Fruit fly (Drosophila melanogaster): Measurements from ENCODE around the gene sni.

- TF ChIP-seq h (GFP tag; optimal IDR thresholded peaks at IDR 0.05) = no peak
- no peak for TF ChIP-seq sv (GFP tag; optimal IDR thresholded peaks at IDR 0.05)
- TF ChIP-seq usp (GFP tag; optimal IDR thresholded peaks at IDR 0.05) = no peak
- no peak for TF ChIP-seq GATAd (GFP tag; optimal IDR thresholded peaks at IDR 0.05)
- no peak for TF ChIP-seq Dif (GFP tag; optimal IDR thresholded peaks at IDR 0.05; ENCODE audit: partially characterized antibody)
- no peak for TF ChIP-seq OdsH (GFP tag; optimal IDR thresholded peaks at IDR 0.05)
- no peak for TF ChIP-seq N (GFP tag; optimal IDR thresholded peaks at IDR 0.05)
- no peak for TF ChIP-seq Abd-B (GFP tag; optimal IDR thresholded peaks at IDR 0.05)
Measured at dm6 chrX:8273291-8273690, 29.5 kb upstream of the sni start, which contains the start of gene CG1636.
